Fruit fly (Drosophila melanogaster): ENCODE data around the gene CG32548.

CG32548 gene

DNA sequence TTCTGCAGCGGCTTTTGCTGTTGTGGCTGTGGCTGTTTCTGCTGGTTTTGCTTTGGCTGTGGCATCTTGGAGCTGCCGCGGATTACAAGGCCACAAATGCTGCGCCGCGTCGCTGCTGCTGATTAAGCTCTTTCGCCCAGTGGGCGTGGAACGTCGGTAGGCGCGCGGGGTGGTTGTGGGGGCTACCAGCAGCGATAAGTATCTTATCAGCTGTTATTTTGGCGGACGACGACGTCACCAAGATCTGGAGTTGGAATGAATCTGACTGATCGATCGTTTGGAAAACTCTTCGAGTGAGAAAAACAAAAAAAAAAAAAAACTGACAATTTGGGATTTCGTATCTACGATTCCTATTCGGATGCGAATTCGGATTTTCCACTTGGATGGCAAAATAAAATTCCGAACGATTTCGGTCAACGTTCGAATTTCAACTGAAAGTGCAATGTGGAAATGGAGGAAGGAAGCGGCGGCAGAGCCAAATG lies 36.2 kb downstream of the CG32548 start:
- TF ChIP-seq Deaf1 (tag; optimal IDR thresholded peaks at IDR 0.05): peak; percentile 17
- TF ChIP-seq sug (tag; optimal IDR thresholded peaks at IDR 0.05): peak; percentile 18
- no peak for TF ChIP-seq sd (tag; optimal IDR thresholded peaks at IDR 0.05)
- TF ChIP-seq CG6765 (GFP tag; optimal IDR thresholded peaks at IDR 0.05): no peak
- TF ChIP-seq CG43689 (GFP tag; IDR thresholded peaks at IDR 0.05): no peak
- TF ChIP-seq ato (GFP tag; IDR thresholded peaks at IDR 0.05; ENCODE audit: partially characterized antibody): no peak
- no peak for TF ChIP-seq CkIIα-i1 (GFP tag; IDR thresholded peaks at IDR 0.05)
- TF ChIP-seq tgo (GFP tag; IDR thresholded peaks at IDR 0.05): no peak
- no peak for TF ChIP-seq ttk (GFP tag; IDR thresholded peaks at IDR 0.05)
- TF ChIP-seq Med (GFP tag): peak; percentile 22
- no peak for TF ChIP-seq nerfin-1 (tag; optimal IDR thresholded peaks at IDR 0.05)
- TF ChIP-seq usp (GFP tag; optimal IDR thresholded peaks at IDR 0.05): no peak
- 0 out of 2 replicates have a peak, but pooled peaks have one; percentile 29 for TF ChIP-seq CG32532 (GFP tag; IDR thresholded peaks at IDR 0.05)
- 0 out of 4 replicates have a peak, but pooled peaks have one; percentile 79 for TF ChIP-seq chinmo (GFP tag; IDR thresholded peaks at IDR 0.05; ENCODE audit: partially characterized antibody)
- TF ChIP-seq MTF-1 (GFP tag; optimal IDR thresholded peaks at IDR 0.05; ENCODE audit: borderline replicate concordance): no peak
- no peak for TF ChIP-seq CG6791 (GFP tag; IDR thresholded peaks at IDR 0.05; ENCODE audit: partially characterized antibody)
- TF ChIP-seq Jarid2 (GFP tag; optimal IDR thresholded peaks at IDR 0.05): peak; percentile 69
- no peak for TF ChIP-seq az2 (GFP tag; optimal IDR thresholded peaks at IDR 0.05)
- TF ChIP-seq CG30020 (tag; optimal IDR thresholded peaks at IDR 0.05): no peak
- TF ChIP-seq CG15011 (GFP tag; optimal IDR thresholded peaks at IDR 0.05): no peak
- no peak for TF ChIP-seq CG15479 (GFP tag; optimal IDR thresholded peaks at IDR 0.05)
- no peak for TF ChIP-seq sens-2 (GFP tag; IDR thresholded peaks at IDR 0.05)
- peak in 1 of 2 experiments; percentile 11 for TF ChIP-seq crp (GFP tag; optimal IDR thresholded peaks at IDR 0.05)
- no peak for TF ChIP-seq ap (GFP tag; IDR thresholded peaks at IDR 0.05)
- 0 out of 2 replicates have a peak, but pooled peaks have one; percentile 11 for TF ChIP-seq aop (GFP tag; IDR thresholded peaks at IDR 0.05)
- peak; percentile 25; the same call in 1 of the 2 replicates for TF ChIP-seq CG13287 (GFP tag; IDR thresholded peaks at IDR 0.05; ENCODE audit: partially characterized antibody)
- TF ChIP-seq Awh (GFP tag; IDR thresholded peaks at IDR 0.05): peak; percentile 37; the same call in 1 of the 2 replicates
- TF ChIP-seq ftz-f1 (GFP tag; optimal IDR thresholded peaks at IDR 0.05): peak; percentile 34
- peak; percentile 81 for TF ChIP-seq grn (GFP tag; optimal IDR thresholded peaks at IDR 0.05)
- peak; percentile 80; the same call in 1 of the 2 replicates for TF ChIP-seq Adf1 (GFP tag; IDR thresholded peaks at IDR 0.05)
- TF ChIP-seq stc (GFP tag; IDR thresholded peaks at IDR 0.05): peak; percentile 12; the same call in 1 of the 2 replicates
- peak; percentile 72 for TF ChIP-seq GATAe (GFP tag; conservative IDR thresholded peaks at IDR 0.05)
- no peak for TF ChIP-seq Sin3A (optimal IDR thresholded peaks at IDR 0.05)
- TF ChIP-seq CG7357 (GFP tag; IDR thresholded peaks at IDR 0.05): no peak
- no peak for TF ChIP-seq fd64A (GFP tag; optimal IDR thresholded peaks at IDR 0.05)
- TF ChIP-seq eyg (GFP tag; optimal IDR thresholded peaks at IDR 0.05): no peak
- no peak for TF ChIP-seq Pdp1 (GFP tag; optimal IDR thresholded peaks at IDR 0.05)

DNA sequence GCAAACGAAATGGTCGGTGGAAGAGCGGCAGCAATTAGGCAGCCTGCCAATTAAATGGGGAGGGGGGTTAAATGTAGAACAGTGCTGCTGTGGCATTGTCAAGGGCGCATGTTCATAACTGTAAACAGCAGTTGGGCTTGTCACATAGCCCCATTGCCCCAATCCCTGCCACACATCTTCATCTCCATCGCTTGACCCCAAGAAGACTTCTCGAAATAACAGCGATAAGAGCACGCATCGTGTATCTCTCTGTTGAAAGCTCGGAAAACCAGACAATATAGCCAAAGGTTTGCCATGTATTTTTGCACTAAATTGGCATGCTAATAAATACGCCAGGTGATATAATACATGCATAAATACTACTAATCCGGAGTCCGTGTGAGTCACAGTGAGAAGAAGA lies 37.8 kb downstream of the CG32548 start:
- TF ChIP-seq Usf (GFP tag; optimal IDR thresholded peaks at IDR 0.05) (no peak), org-1 (GFP tag; optimal IDR thresholded peaks at IDR 0.05) (no peak), ham (GFP tag; IDR thresholded peaks at IDR 0.05) (no peak), Myb (GFP tag; optimal IDR thresholded peaks at IDR 0.05) (no peak), emc (GFP tag; optimal IDR thresholded peaks at IDR 0.05) (no peak), D19B (GFP tag; optimal IDR thresholded peaks at IDR 0.05) (peak; percentile 10)

Data from whole organism, embryonic.